Worm (Caenorhabditis elegans) whole organism, L4/young adult: Measurements from ENCODE around the gene tdc-1.

Source experiments
- W03F9.2 ChIP-seq: fragments of 150-350 bp; optimal IDR thresholded peaks from 2 replicates; lab custom pipeline; 2014; ENCODE audit warnings: missing biosample characterization, missing genetic modification characterization
- dao-5 ChIP-seq: sonication (generic microtip); optimal IDR thresholded peaks from 2 replicates; lab custom pipeline; 2016; ENCODE audit warnings: missing genotype, missing genetic modification characterization, moderate library complexity, missing compliant biosample characterization
- him-1 ChIP-seq: sonication (generic microtip); optimal IDR thresholded peaks from 2 replicates; lab custom pipeline; 2016; ENCODE audit warnings: missing genotype, missing genetic modification reagents, missing genetic modification characterization, missing compliant biosample characterization

The tdc-1 gene

DNA sequence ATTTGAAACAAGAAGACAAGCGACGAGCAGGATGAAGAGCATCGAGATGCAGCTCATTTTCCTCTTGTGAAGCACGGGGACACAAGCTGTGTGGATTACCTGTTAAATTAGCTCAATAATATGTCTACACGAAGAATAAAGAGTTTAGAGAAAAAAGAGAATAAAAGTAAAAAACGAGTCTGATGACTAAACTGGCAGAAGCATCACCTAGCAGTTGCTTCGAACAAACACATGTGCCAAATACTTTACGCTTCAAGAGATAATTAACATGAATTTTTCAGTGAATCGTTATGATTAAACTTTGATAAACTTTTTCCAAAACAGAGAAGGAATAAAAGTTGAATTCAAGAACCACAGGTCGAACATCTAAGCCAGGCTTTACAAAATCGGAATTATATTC is 24.9 kb downstream of the tdc-1 start, which contains the start of gene nlp-55:
nlp-55 (minus strand) TSS at position 101 of the 400 bp plus-strand sequence.
- TF ChIP-seq dao-5 (tag; lab: Kevin White, UChicago) (no peak), W03F9.2 (tag; lab: Kevin White, UChicago) (no peak), him-1 (tag; lab: Kevin White, UChicago) (no peak)

DNA sequence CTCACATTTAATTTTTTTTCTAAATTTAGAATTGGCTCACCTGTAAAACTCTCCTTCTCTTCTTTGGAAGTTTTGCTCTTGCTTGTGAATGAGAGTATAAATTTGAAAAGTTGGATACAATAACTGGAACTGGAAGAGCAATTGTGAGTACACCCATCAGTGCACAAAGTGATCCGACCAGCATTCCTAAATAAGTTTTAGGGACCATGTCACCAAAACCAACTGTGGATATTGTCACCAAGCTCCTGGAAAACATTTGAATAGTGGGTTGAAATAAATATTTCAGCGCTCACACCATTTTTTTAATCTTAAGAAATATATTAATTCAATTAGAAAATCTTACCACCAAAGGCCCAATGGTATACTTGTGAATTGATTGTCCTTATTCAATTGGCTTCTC is 37.9 kb downstream of the tdc-1 start:
- TF ChIP-seq dao-5 (tag; lab: Kevin White, UChicago): no peak
- TF ChIP-seq W03F9.2 (tag; lab: Kevin White, UChicago): no peak
- no peak for TF ChIP-seq him-1 (tag; lab: Kevin White, UChicago)

- TF ChIP-seq W03F9.2 (tag; lab: Kevin White, UChicago): no peak
- TF ChIP-seq him-1 (tag; lab: Kevin White, UChicago): no peak
These were observed 41.1 kb downstream of the tdc-1 start for ce11 chrII:8311484-8311883.

- TF ChIP-seq W03F9.2 (tag; lab: Kevin White, UChicago) (no peak), dao-5 (tag; lab: Kevin White, UChicago) (no peak)
These were observed 41.6 kb downstream of the tdc-1 start for ce11 chrII:8312012-8312411.

- no peak for TF ChIP-seq dao-5 (tag; lab: Kevin White, UChicago)
- TF ChIP-seq W03F9.2 (tag; lab: Kevin White, UChicago): no peak
- no peak for TF ChIP-seq him-1 (tag; lab: Kevin White, UChicago)
These were observed 44.4 kb downstream of the tdc-1 start for ce11 chrII:8314768-8315167.

- TF ChIP-seq W03F9.2 (tag; lab: Kevin White, UChicago) (no peak), him-1 (tag; lab: Kevin White, UChicago) (no peak), dao-5 (tag; lab: Kevin White, UChicago) (no peak)
These were observed 46.3 kb downstream of the tdc-1 start for ce11 chrII:8316701-8317100.

DNA sequence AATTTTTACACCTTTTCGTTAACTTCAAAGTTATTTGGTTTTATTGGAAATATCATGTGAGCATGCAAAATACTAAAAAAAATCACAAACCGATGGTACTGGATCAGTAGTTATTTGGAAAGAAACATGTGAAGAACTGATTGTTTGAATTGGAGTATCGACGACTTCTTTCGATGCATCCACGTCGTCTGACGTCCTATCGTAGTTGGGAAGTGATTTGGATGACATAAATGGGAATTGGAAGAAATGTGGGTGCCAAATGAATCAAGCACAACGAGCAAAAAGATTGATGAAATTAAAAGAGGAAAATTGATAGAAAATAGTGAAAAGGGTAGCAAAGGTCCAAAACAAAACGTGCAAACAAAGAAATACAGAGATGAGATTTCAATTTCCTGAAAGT is 50.8 kb downstream of the tdc-1 start, which contains the start of gene shw-1:
shw-1 (minus strand) TSS at position 228 of the 400 bp plus-strand sequence.
- TF ChIP-seq W03F9.2 (tag; lab: Kevin White, UChicago) (no peak), dao-5 (tag; lab: Kevin White, UChicago) (no peak), him-1 (tag; lab: Kevin White, UChicago) (no peak)
